Worm (Caenorhabditis elegans) whole organism, midembryonic: ENCODE data around the gene lpin-1.

Experiments used
- flt-1 ChIP-seq: fragments of 200-800 bp; sonication (Bioruptor generic); IDR thresholded peaks from 2 replicates; pipeline ENCODE4 v1.3.6; 2022; ENCODE audit warnings: missing genetic modification characterization, missing compliant biosample characterization
- ref-1 ChIP-seq: fragments of 200-800 bp; sonication (Bioruptor generic); conservative IDR thresholded peaks from 2 replicates; pipeline ENCODE4 v1.3.6; 2022; ENCODE audit warnings: missing genetic modification reagents, missing genetic modification characterization, missing compliant biosample characterization
- ztf-23 ChIP-seq: fragments of 200-800 bp; sonication (Bioruptor generic); IDR thresholded peaks from 2 replicates; pipeline ENCODE4 v1.3.6; 2022; ENCODE audit warnings: missing genetic modification reagents, missing genetic modification characterization, missing compliant biosample characterization
- ztf-29 ChIP-seq: fragments of 200-800 bp; sonication (Bioruptor generic); IDR thresholded peaks from 2 replicates; pipeline ENCODE4 v1.3.6; 2022; ENCODE audit warnings: missing genetic modification reagents, missing genetic modification characterization, missing compliant biosample characterization

DNA sequence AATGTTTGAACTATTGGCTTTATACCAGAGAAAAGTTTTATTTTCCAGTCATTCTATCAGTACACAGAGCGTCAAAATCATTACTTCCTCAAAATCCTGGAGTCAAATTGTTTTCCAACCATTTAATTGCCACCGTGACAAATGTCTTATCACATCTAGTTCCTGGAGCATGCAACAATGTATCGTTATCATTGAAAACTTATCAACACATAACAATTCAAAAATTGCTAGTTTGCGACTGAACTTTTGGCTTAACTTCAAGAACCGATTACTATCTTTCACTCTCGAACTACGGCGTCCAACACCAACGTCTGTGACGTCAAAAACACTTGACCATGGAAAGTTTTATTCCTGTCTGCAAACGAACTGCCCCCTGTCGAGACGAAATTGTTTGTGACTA lies 15.9 kb downstream of the lpin-1 start:
- no peak for TF ChIP-seq ztf-23 (GFP tag; lab: Robert Waterston, UW)
- TF ChIP-seq ztf-29 (GFP tag; lab: Robert Waterston, UW) = no peak
- TF ChIP-seq ref-1 = no peak
- TF ChIP-seq flt-1 (GFP tag; lab: Robert Waterston, UW) = no peak
